Worm (Caenorhabditis elegans) whole organism, late embryonic: ENCODE measurements around the gene F54B11.11.

Source experiments
- F13H6.1 ChIP-seq: sonication (generic microtip); optimal IDR thresholded peaks from 2 replicates; lab custom pipeline; 2016; ENCODE audit warnings: missing genetic modification characterization, missing compliant biosample characterization
- K02D7.2 ChIP-seq: sonication (generic microtip); optimal IDR thresholded peaks from 2 replicates; lab custom pipeline; 2017; ENCODE audit warnings: mild to moderate bottlenecking, missing genetic modification characterization, missing compliant biosample characterization
- Y22D7AL.16 ChIP-seq: sonication (generic microtip); optimal IDR thresholded peaks from 2 replicates; lab custom pipeline; 2016; ENCODE audit warnings: missing genetic modification characterization, missing compliant biosample characterization
- ama-1 ChIP-seq: fragments of 150-350 bp; optimal IDR thresholded peaks from 2 replicates; lab custom pipeline; 2014
- ceh-18 ChIP-seq: sonication (generic microtip); optimal IDR thresholded peaks from 2 replicates; lab custom pipeline; 2016; ENCODE audit warnings: missing genetic modification characterization, missing compliant biosample characterization
- ceh-19 ChIP-seq: fragments of 200-800 bp; sonication (Bioruptor generic); optimal IDR thresholded peaks from 2 replicates; lab custom pipeline; 2018; ENCODE audit warnings: mild to moderate bottlenecking, missing genetic modification characterization, missing compliant biosample characterization
- ceh-24 ChIP-seq: sonication (generic microtip); optimal IDR thresholded peaks from 2 replicates; lab custom pipeline; 2016; ENCODE audit warnings: mild to moderate bottlenecking, missing genetic modification characterization, missing compliant biosample characterization
- ceh-30 ChIP-seq: fragments of 150-350 bp; optimal IDR thresholded peaks from 2 replicates; lab custom pipeline; 2014; ENCODE audit warnings: missing biosample characterization, missing genetic modification characterization
- ceh-31 ChIP-seq: sonication (generic microtip); optimal IDR thresholded peaks from 2 replicates; lab custom pipeline; 2016; ENCODE audit warnings: missing genetic modification characterization, missing compliant biosample characterization
- ceh-48 ChIP-seq: sonication (generic microtip); optimal IDR thresholded peaks from 2 replicates; lab custom pipeline; 2016; ENCODE audit warnings: missing genetic modification characterization, inconsistent platforms, missing compliant biosample characterization
- ceh-6 ChIP-seq: fragments of 200-800 bp; sonication (Bioruptor generic); optimal IDR thresholded peaks from 2 replicates; lab custom pipeline; 2018; ENCODE audit warnings: mild to moderate bottlenecking, missing genetic modification characterization, missing compliant biosample characterization
- ceh-9 ChIP-seq: sonication (generic microtip); optimal IDR thresholded peaks from 2 replicates; lab custom pipeline; 2016; ENCODE audit warnings: mild to moderate bottlenecking, missing genetic modification characterization, inconsistent platforms, missing compliant biosample characterization
- dve-1 ChIP-seq: sonication (generic microtip); optimal IDR thresholded peaks from 2 replicates; lab custom pipeline; 2017; ENCODE audit warnings: antibody characterized with exemption, mild to moderate bottlenecking, missing genetic modification characterization, missing compliant biosample characterization
- elt-2 ChIP-seq: sonication (generic microtip); optimal IDR thresholded peaks from 2 replicates; lab custom pipeline; 2016; ENCODE audit warnings: missing genetic modification reagents, missing genetic modification characterization, missing compliant biosample characterization
- ets-4 ChIP-seq: sonication (generic microtip); optimal IDR thresholded peaks from 2 replicates; lab custom pipeline; 2016; ENCODE audit warnings: missing genetic modification characterization, missing compliant biosample characterization
- eyg-1 ChIP-seq: sonication (generic microtip); optimal IDR thresholded peaks from 2 replicates; lab custom pipeline; 2016; ENCODE audit warnings: missing genotype, missing genetic modification characterization, missing compliant biosample characterization
- fax-1 ChIP-seq: sonication (generic microtip); optimal IDR thresholded peaks from 2 replicates; lab custom pipeline; 2016; ENCODE audit warnings: missing genotype, missing genetic modification characterization, missing compliant biosample characterization
- fkh-10 ChIP-seq: fragments of 150-350 bp; optimal IDR thresholded peaks from 2 replicates; lab custom pipeline; 2014; ENCODE audit warnings: missing biosample characterization, missing genetic modification reagents, missing genetic modification characterization
- fkh-6 ChIP-seq: sonication (generic microtip); optimal IDR thresholded peaks from 2 replicates; lab custom pipeline; 2016; ENCODE audit warnings: missing genetic modification characterization, missing compliant biosample characterization
- gmeb-2 ChIP-seq: sonication (generic microtip); optimal IDR thresholded peaks from 2 replicates; lab custom pipeline; 2016; ENCODE audit warnings: missing genetic modification characterization, inconsistent platforms, missing compliant biosample characterization
- hlh-30 ChIP-seq: sonication (generic microtip); optimal IDR thresholded peaks from 2 replicates; lab custom pipeline; 2017; ENCODE audit warnings: antibody characterized with exemption, missing genetic modification characterization, missing compliant biosample characterization; ENCODE audit not compliant: insufficient read depth
- hlh-6 ChIP-seq: sonication (generic microtip); optimal IDR thresholded peaks from 2 replicates; lab custom pipeline; 2016; ENCODE audit warnings: missing genotype, missing genetic modification characterization, missing compliant biosample characterization
- lim-6 ChIP-seq: sonication (generic microtip); optimal IDR thresholded peaks from 2 replicates; lab custom pipeline; 2016; ENCODE audit warnings: missing genetic modification characterization, missing compliant biosample characterization
- madf-2 ChIP-seq: sonication (generic microtip); optimal IDR thresholded peaks from 2 replicates; lab custom pipeline; 2017; ENCODE audit warnings: missing genetic modification characterization, missing compliant biosample characterization
- mec-3 ChIP-seq: sonication (generic microtip); optimal IDR thresholded peaks from 2 replicates; lab custom pipeline; 2016; ENCODE audit warnings: borderline replicate concordance, missing genetic modification characterization, missing compliant biosample characterization
- nfya-1 ChIP-seq: sonication (generic microtip); optimal IDR thresholded peaks from 2 replicates; lab custom pipeline; 2017; ENCODE audit warnings: missing genetic modification characterization, mild to moderate bottlenecking, missing compliant biosample characterization, antibody characterized with exemption, moderate library complexity
- npax-4 ChIP-seq: sonication (generic microtip); optimal IDR thresholded peaks from 2 replicates; lab custom pipeline; 2016; ENCODE audit warnings: missing genetic modification characterization, missing compliant biosample characterization
- pat-9 ChIP-seq: fragments of 200-800 bp; sonication (Bioruptor generic); optimal IDR thresholded peaks from 2 replicates; lab custom pipeline; 2018; ENCODE audit warnings: mild to moderate bottlenecking, missing genetic modification characterization, moderate library complexity, missing compliant biosample characterization
- pax-1 ChIP-seq: fragments of 150-350 bp; optimal IDR thresholded peaks from 2 replicates; lab custom pipeline; 2014; ENCODE audit warnings: missing biosample characterization, missing genetic modification characterization
- pha-2 ChIP-seq: sonication (generic microtip); optimal IDR thresholded peaks from 2 replicates; lab custom pipeline; 2017; ENCODE audit warnings: mild to moderate bottlenecking, missing genetic modification characterization, missing compliant biosample characterization
- pqm-1 ChIP-seq: sonication (generic microtip); optimal IDR thresholded peaks from 2 replicates; lab custom pipeline; 2016; ENCODE audit warnings: missing genetic modification characterization, missing compliant biosample characterization
- ref-2 ChIP-seq: sonication (generic microtip); optimal IDR thresholded peaks from 2 replicates; lab custom pipeline; 2016; ENCODE audit warnings: missing genetic modification characterization, missing compliant biosample characterization
- sdc-2 ChIP-seq: sonication (generic microtip); optimal IDR thresholded peaks from 2 replicates; lab custom pipeline; 2016; ENCODE audit warnings: missing genotype, missing genetic modification characterization, missing compliant biosample characterization
- sox-4 ChIP-seq: sonication (generic microtip); optimal IDR thresholded peaks from 2 replicates; lab custom pipeline; 2017; ENCODE audit warnings: mild to moderate bottlenecking, missing genetic modification characterization, inconsistent platforms, missing compliant biosample characterization
- tbx-2 ChIP-seq: sonication (generic microtip); optimal IDR thresholded peaks from 2 replicates; lab custom pipeline; 2016; ENCODE audit warnings: missing genetic modification characterization, missing compliant biosample characterization
- tbx-7 ChIP-seq: sonication (generic microtip); optimal IDR thresholded peaks from 2 replicates; lab custom pipeline; 2016; ENCODE audit warnings: missing genotype, missing genetic modification characterization, missing compliant biosample characterization
- ttx-3 ChIP-seq: sonication (generic microtip); optimal IDR thresholded peaks from 2 replicates; lab custom pipeline; 2016; ENCODE audit warnings: missing genetic modification reagents, missing genetic modification characterization, missing compliant biosample characterization
- unc-3 ChIP-seq, 2 experiments: fragments of 200-800 bp in 1 of 2; sonication (Bioruptor generic) in 1 of 2; sonication (generic microtip) in 1 of 2; conservative IDR thresholded peaks in 1 of 2; optimal IDR thresholded peaks in 1 of 2; 2 replicates each; pipeline versions ENCODE4 v1.3.6 to Lab custom; 2016 to 2022; ENCODE audit warnings: missing compliant biosample characterization in 2 of 2, missing genetic modification characterization in 2 of 2, missing genetic modification reagents in 1 of 2
- unc-42 ChIP-seq: sonication (generic microtip); optimal IDR thresholded peaks from 2 replicates; lab custom pipeline; 2016; ENCODE audit warnings: missing genotype, missing genetic modification characterization, missing compliant biosample characterization
- unc-55 ChIP-seq: sonication (generic microtip); optimal IDR thresholded peaks from 2 replicates; lab custom pipeline; 2017; ENCODE audit warnings: missing biosample characterization, missing genetic modification reagents, missing genetic modification characterization
- zip-5 ChIP-seq: sonication (generic microtip); optimal IDR thresholded peaks from 2 replicates; lab custom pipeline; 2016; ENCODE audit warnings: missing genetic modification characterization, missing compliant biosample characterization
- ztf-16 ChIP-seq: sonication (generic microtip); optimal IDR thresholded peaks from 2 replicates; lab custom pipeline; 2017; ENCODE audit warnings: missing genetic modification characterization, missing compliant biosample characterization

F54B11.11 gene

ce11 chrX:13604946-13605617 lies 26.5 kb downstream of the F54B11.11 start, which contains the start of gene F54B11.9:
F54B11.9 (plus strand) TSS chrX:13605567.
- TF ChIP-seq npax-4 (tag; lab: Kevin White, UChicago): no peak
- TF ChIP-seq zip-5 (tag; lab: Kevin White, UChicago): no peak
- peak; percentile 40 for TF ChIP-seq ceh-18 (tag; lab: Kevin White, UChicago)
- TF ChIP-seq unc-42 (tag; lab: Kevin White, UChicago): no peak
- no peak for TF ChIP-seq fkh-6 (tag; lab: Kevin White, UChicago)
- no peak for TF ChIP-seq ceh-9 (tag; lab: Kevin White, UChicago)
- no peak for TF ChIP-seq lim-6
- peak; percentile 96 for TF ChIP-seq sdc-2 (tag; lab: Kevin White, UChicago)
- TF ChIP-seq, all 69 proteins: peak for 2

ce11 chrX:13605854-13606253 lies 27.3 kb downstream of the F54B11.11 start:
- TF ChIP-seq unc-55 (GFP tag; lab: Kevin White, UChicago) (no peak), madf-2 (no peak), pat-9 (tag; lab: Kevin White, UChicago) (no peak), fax-1 (tag; lab: Kevin White, UChicago) (no peak), hlh-6 (tag; lab: Kevin White, UChicago) (no peak), nfya-1 (tag; lab: Kevin White, UChicago) (no peak), ets-4 (no peak), zip-5 (tag; lab: Kevin White, UChicago) (no peak), hlh-30 (tag; lab: Kevin White, UChicago) (no peak), ceh-24 (tag; lab: Kevin White, UChicago) (no peak)

- TF ChIP-seq ceh-6 (no peak), unc-42 (tag; lab: Kevin White, UChicago) (peak; percentile 14)
Observed at ce11 chrX:13610040-13610439, 31.5 kb downstream of the F54B11.11 start.

- TF ChIP-seq ceh-6 (no peak), unc-42 (tag; lab: Kevin White, UChicago) (no peak), eyg-1 (tag; lab: Kevin White, UChicago) (no peak), dve-1 (no peak)
Observed at ce11 chrX:13615181-13615580, 36.6 kb downstream of the F54B11.11 start.

DNA sequence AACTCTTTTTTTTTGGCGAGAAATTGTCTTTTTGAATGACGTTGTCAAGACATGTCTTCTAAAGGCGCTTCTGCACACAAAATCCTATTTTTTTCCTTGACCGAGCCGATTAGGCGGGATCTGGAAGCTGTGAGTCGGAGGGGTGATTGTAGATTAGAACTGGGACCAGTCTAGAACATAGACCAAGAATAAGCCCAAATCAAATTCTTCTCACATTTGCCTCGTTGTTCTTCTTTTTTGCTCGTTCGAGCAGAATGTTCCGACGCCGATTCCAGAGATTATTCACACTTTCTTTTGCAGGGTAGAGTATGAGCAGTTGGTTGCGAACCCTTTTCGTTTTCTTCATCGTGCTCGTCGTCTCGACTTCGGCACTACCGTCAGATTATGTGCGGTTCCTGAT lies 40.0 kb downstream of the F54B11.11 start, which contains the start of gene nlp-53:
nlp-53 (plus strand) TSS at position 301 of the 400 bp plus-strand sequence.
- TF ChIP-seq ceh-19 (GFP tag; lab: Kevin White, UChicago): no peak
- TF ChIP-seq pha-2: no peak
- no peak for TF ChIP-seq gmeb-2
- no peak for TF ChIP-seq sox-4
- no peak for TF ChIP-seq Y22D7AL.16 (tag; lab: Kevin White, UChicago)
- TF ChIP-seq ama-1 (lab: Kevin White, UChicago): no peak
- no peak for TF ChIP-seq ceh-6
- TF ChIP-seq pax-1: no peak
- no peak for TF ChIP-seq ceh-18 (tag; lab: Kevin White, UChicago)
- no peak for TF ChIP-seq unc-3 (GFP tag; conservative IDR thresholded peaks at IDR 0.05; lab: Robert Waterston, UW)
- TF ChIP-seq unc-3 (tag; optimal IDR thresholded peaks at IDR 0.05; lab: Kevin White, UChicago): no peak
- TF ChIP-seq F13H6.1 (tag; lab: Kevin White, UChicago): no peak
- TF ChIP-seq elt-2: no peak
- TF ChIP-seq K02D7.2 (tag; lab: Kevin White, UChicago): no peak
- no peak for TF ChIP-seq dve-1

DNA sequence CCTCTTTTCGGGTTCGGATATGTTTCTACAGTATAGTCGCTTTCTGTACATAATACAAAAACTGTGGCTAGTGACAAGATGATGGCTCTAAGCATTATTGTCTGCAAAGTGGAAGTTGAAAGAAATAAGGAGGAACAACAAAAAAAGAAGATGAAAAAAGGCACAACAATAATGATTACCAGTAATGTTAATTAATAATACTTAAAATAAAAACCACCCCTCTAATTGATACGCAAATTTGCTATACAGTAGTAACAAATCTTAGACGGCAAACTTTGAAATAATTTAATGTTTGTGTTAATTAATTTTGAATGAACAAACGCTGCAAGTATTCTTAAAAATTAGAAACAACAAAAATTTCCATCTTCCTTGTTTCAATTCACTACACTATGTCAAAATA lies 43.0 kb downstream of the F54B11.11 start, which contains the start of gene Y12A6A.1:
Y12A6A.1 (minus strand) TSS at position 101 of the 400 bp plus-strand sequence.
- TF ChIP-seq sox-4 (no peak), pqm-1 (tag; lab: Kevin White, UChicago) (no peak), ttx-3 (no peak), ets-4 (no peak), madf-2 (no peak), gmeb-2 (no peak), ceh-31 (tag; lab: Kevin White, UChicago) (no peak), tbx-2 (tag; lab: Kevin White, UChicago) (no peak), tbx-7 (tag; lab: Kevin White, UChicago) (no peak), ztf-16 (tag; lab: Kevin White, UChicago) (no peak), fkh-10 (GFP tag; lab: Kevin White, UChicago) (no peak), ceh-48 (tag; lab: Kevin White, UChicago) (no peak), zip-5 (tag; lab: Kevin White, UChicago) (no peak), elt-2 (no peak), ceh-30 (tag; lab: Kevin White, UChicago) (no peak), ref-2 (tag; lab: Kevin White, UChicago) (no peak), mec-3 (no peak)
